Worm (Caenorhabditis elegans) whole organism, L3 larva: ENCODE results near the gene gmn-1.

ENCODE experiments used
- egl-5 ChIP-seq: fragments of 150-350 bp; optimal IDR thresholded peaks from 2 replicates; lab custom pipeline; 2017; ENCODE audit warnings: missing biosample characterization, missing genetic modification reagents, missing genetic modification characterization, inconsistent platforms
- eor-1 ChIP-seq, 2 experiments: fragments of 150-350 bp; optimal IDR thresholded peaks; 2 replicates each; lab custom pipeline; 2014 to 2018; ENCODE audit warnings: missing biosample characterization in 2 of 2, missing genetic modification characterization in 2 of 2
- nhr-25 ChIP-seq: sonication (generic microtip); optimal IDR thresholded peaks from 2 replicates; lab custom pipeline; 2017; ENCODE audit warnings: missing biosample characterization, missing genetic modification characterization
- nhr-77 ChIP-seq: fragments of 150-350 bp; optimal IDR thresholded peaks from 2 replicates; lab custom pipeline; 2014; ENCODE audit warnings: missing biosample characterization, missing genetic modification characterization
- zag-1 ChIP-seq: fragments of 150-350 bp; optimal IDR thresholded peaks from 2 replicates; lab custom pipeline; 2014; ENCODE audit warnings: missing biosample characterization, missing genetic modification characterization

DNA sequence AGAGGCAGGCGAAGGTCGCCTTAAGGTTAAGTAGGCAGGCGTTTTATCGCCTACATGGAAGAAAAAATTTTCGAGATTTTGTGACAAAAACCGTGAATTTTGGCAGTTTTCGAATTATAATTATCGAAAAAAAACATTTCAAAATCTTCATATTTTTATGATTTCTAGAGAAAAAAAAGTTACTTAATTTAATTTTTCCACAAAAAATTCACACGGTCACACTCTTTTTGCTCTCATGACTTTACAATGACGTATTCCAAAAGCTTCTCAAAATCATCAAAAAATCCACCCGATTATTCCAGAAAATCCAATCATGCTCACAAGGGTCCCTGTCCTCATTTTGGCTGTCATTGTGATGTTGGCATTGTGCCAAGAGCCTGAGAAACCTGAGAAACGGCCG, 39.0 kb downstream of the gmn-1 start, which contains the start of gene lury-1:
- TF ChIP-seq zag-1 (tag; lab: Kevin White, UChicago) (no peak), nhr-25 (tag; lab: Kevin White, UChicago) (no peak), nhr-77 (tag; lab: Kevin White, UChicago) (no peak), egl-5 (tag; lab: Kevin White, UChicago) (no peak), eor-1 (tag; optimal IDR thresholded peaks at IDR 0.05; lab: Kevin White, UChicago) (no peak)
